In the genomic region with DNA sequence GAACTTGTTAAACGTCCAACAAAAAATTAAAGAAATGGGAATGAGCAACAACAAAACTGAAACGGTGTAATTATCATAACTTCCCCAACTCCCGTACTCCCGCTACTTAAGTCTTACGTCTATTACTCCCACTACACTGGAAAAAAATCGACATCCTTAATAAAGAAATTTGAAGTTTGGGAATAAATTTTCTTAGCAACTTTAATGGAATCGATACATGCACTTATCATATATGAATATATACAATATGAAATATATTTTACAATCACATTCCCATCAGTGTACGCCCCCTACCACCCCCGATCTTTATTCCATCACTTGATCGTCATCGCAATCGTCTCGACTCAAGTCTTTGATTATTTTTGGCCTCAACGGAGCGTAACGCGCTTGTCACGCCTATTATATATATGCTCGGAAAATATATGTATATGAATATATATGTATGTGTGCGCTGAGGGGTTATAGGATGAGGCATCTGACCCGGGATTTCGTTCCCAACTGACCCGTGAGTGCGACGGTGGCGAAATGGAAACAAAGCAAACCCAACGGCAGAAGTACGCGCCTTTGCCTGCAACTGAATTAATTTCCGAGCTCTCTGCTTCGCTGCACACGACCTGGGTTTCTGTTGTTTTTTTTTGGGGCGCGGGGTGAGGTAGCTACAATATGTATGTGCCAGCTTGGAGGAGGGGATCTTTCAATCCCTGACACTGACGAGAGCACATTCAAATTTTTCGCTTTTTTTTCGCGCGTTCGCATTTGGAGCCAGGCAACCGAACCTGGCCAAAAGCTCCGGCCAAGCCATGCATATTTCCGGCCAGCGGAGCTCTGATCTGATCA, we compare ENCODE assay signal across 1 fruit fly cellular context.
TF ChIP-seq lines count a peak whose summit lies in the region.

No protein-coding gene starts in this region.

TF ChIP-seq in whole organism, embryonic, 481 proteins besides CTCF, POLR2A, EP300 and RAD21 (continued from another document and continues in another):
- TF ChIP-seq sqz (GFP tag; optimal IDR thresholded peaks at IDR 0.05; lab: Kevin White, UChicago), result no peak
- peak; percentile 47; the same call in 1 of the 2 replicates for TF ChIP-seq CG6689 (GFP tag; IDR thresholded peaks at IDR 0.05; lab: Robert Waterston, UW)
- no peak for TF ChIP-seq CG31365 (tag; optimal IDR thresholded peaks at IDR 0.05; lab: Kevin White, UChicago)
- TF ChIP-seq CG10267 (tag; optimal IDR thresholded peaks at IDR 0.05; lab: Kevin White, UChicago), result peak; percentile 18
- no peak for TF ChIP-seq Optix (GFP tag; IDR thresholded peaks at IDR 0.05; lab: Robert Waterston, UW)
- no peak for TF ChIP-seq hbn (GFP tag; IDR thresholded peaks at IDR 0.05; lab: Robert Waterston, UW; ENCODE audit: partially characterized antibody)
- peak; percentile 25 for TF ChIP-seq phol (tag; optimal IDR thresholded peaks at IDR 0.05; lab: Kevin White, UChicago)
- TF ChIP-seq CG30020 (tag; optimal IDR thresholded peaks at IDR 0.05; lab: Kevin White, UChicago), result no peak
- TF ChIP-seq chinmo (GFP tag; IDR thresholded peaks at IDR 0.05; lab: Robert Waterston, UW; ENCODE audit: partially characterized antibody), result 0 out of 4 replicates have a peak, but pooled peaks have one; percentile 26
- TF ChIP-seq gem (tag; optimal IDR thresholded peaks at IDR 0.05; lab: Kevin White, UChicago), result peak; percentile 71
- no peak for TF ChIP-seq CG14667 (GFP tag; IDR thresholded peaks at IDR 0.05; lab: Robert Waterston, UW)
- TF ChIP-seq CG17328 (GFP tag; IDR thresholded peaks at IDR 0.05; lab: Robert Waterston, UW), result 0 out of 2 replicates have a peak, but pooled peaks have one; percentile 26
- TF ChIP-seq rib (GFP tag; IDR thresholded peaks at IDR 0.05; lab: Robert Waterston, UW), result no peak
- TF ChIP-seq stwl (tag; optimal IDR thresholded peaks at IDR 0.05; lab: Kevin White, UChicago), result no peak
- TF ChIP-seq CG1647 (GFP tag; optimal IDR thresholded peaks at IDR 0.05; lab: Kevin White, UChicago), result no peak
- no peak for TF ChIP-seq toy (GFP tag; IDR thresholded peaks at IDR 0.05; lab: Robert Waterston, UW)
- TF ChIP-seq Med (GFP tag; lab: Kevin White, UChicago), result no peak
- no peak for TF ChIP-seq zen2 (GFP tag; IDR thresholded peaks at IDR 0.05; lab: Robert Waterston, UW; ENCODE audit: partially characterized antibody)
- no peak for TF ChIP-seq CG15073 (GFP tag; optimal IDR thresholded peaks at IDR 0.05; lab: Kevin White, UChicago)
- no peak for TF ChIP-seq cas (GFP tag; IDR thresholded peaks at IDR 0.05; lab: Robert Waterston, UW)
- peak; percentile 69 for TF ChIP-seq Xrp1 (GFP tag; IDR thresholded peaks at IDR 0.05; lab: Robert Waterston, UW)
- TF ChIP-seq CG16815 (GFP tag; optimal IDR thresholded peaks at IDR 0.05; lab: Kevin White, UChicago), result peak; percentile 7
- peak; percentile 55 for TF ChIP-seq Ssrp (tag; optimal IDR thresholded peaks at IDR 0.05; lab: Kevin White, UChicago)
- no peak for TF ChIP-seq CG10321 (GFP tag; IDR thresholded peaks at IDR 0.05; lab: Robert Waterston, UW)
- TF ChIP-seq Doc2 (GFP tag; IDR thresholded peaks at IDR 0.05; lab: Robert Waterston, UW), result no peak
- no peak for TF ChIP-seq Fer1 (GFP tag; optimal IDR thresholded peaks at IDR 0.05; lab: Kevin White, UChicago)
- no peak for TF ChIP-seq Trl (optimal IDR thresholded peaks at IDR 0.05; lab: Kevin White, UChicago)
- no peak for TF ChIP-seq Trl (GFP tag; optimal IDR thresholded peaks at IDR 0.05; lab: Kevin White, UChicago)
- peak; percentile 37 for TF ChIP-seq Xbp1 (GFP tag; optimal IDR thresholded peaks at IDR 0.05; lab: Kevin White, UChicago)
- no peak for TF ChIP-seq nom (GFP tag; optimal IDR thresholded peaks at IDR 0.05; lab: Kevin White, UChicago)
- peak; percentile 70 for TF ChIP-seq CG17829 (tag; optimal IDR thresholded peaks at IDR 0.05; lab: Kevin White, UChicago)
- TF ChIP-seq crc (GFP tag; optimal IDR thresholded peaks at IDR 0.05; lab: Kevin White, UChicago), result no peak
- TF ChIP-seq ranshi (GFP tag; IDR thresholded peaks at IDR 0.05; lab: Robert Waterston, UW), result no peak
- TF ChIP-seq kay (GFP tag; optimal IDR thresholded peaks at IDR 0.05; lab: Kevin White, UChicago), result no peak
- no peak for TF ChIP-seq TFAM (GFP tag; optimal IDR thresholded peaks at IDR 0.05; lab: Kevin White, UChicago)
- TF ChIP-seq Bteb2 (GFP tag; optimal IDR thresholded peaks at IDR 0.05; lab: Kevin White, UChicago), result no peak
- peak; percentile 56 for TF ChIP-seq az2 (GFP tag; optimal IDR thresholded peaks at IDR 0.05; lab: Kevin White, UChicago)
- peak; percentile 40 for TF ChIP-seq odd (GFP tag; optimal IDR thresholded peaks at IDR 0.05; lab: Kevin White, UChicago)
- peak; percentile 14 for TF ChIP-seq grn (GFP tag; optimal IDR thresholded peaks at IDR 0.05; lab: Kevin White, UChicago)
- TF ChIP-seq CG18599 (GFP tag; optimal IDR thresholded peaks at IDR 0.05; lab: Kevin White, UChicago), result no peak
- TF ChIP-seq CG12659 (GFP tag; optimal IDR thresholded peaks at IDR 0.05; lab: Kevin White, UChicago), result peak; percentile 15
- no peak for TF ChIP-seq corto (GFP tag; optimal IDR thresholded peaks at IDR 0.05; lab: Kevin White, UChicago)
- peak; percentile 28 for TF ChIP-seq org-1 (GFP tag; optimal IDR thresholded peaks at IDR 0.05; lab: Kevin White, UChicago)
- no peak for TF ChIP-seq bbx (GFP tag; IDR thresholded peaks at IDR 0.05; lab: Robert Waterston, UW; ENCODE audit: partially characterized antibody)
- no peak for TF ChIP-seq unc-4 (GFP tag; IDR thresholded peaks at IDR 0.05; lab: Robert Waterston, UW; ENCODE audit: partially characterized antibody)
- TF ChIP-seq ERR (GFP tag; optimal IDR thresholded peaks at IDR 0.05; lab: Kevin White, UChicago), result no peak
- TF ChIP-seq CG33557 (GFP tag; optimal IDR thresholded peaks at IDR 0.05; lab: Kevin White, UChicago), result peak; percentile 50
- no peak for TF ChIP-seq gfzf (GFP tag; optimal IDR thresholded peaks at IDR 0.05; lab: Kevin White, UChicago)
- TF ChIP-seq CG17912 (GFP tag; optimal IDR thresholded peaks at IDR 0.05; lab: Kevin White, UChicago), result no peak
- TF ChIP-seq CG3726 (GFP tag; IDR thresholded peaks at IDR 0.05; lab: Robert Waterston, UW), result no peak
- peak; percentile 27 for TF ChIP-seq Blimp-1 (GFP tag; optimal IDR thresholded peaks at IDR 0.05; lab: Kevin White, UChicago)
- TF ChIP-seq Sox100B (GFP tag; optimal IDR thresholded peaks at IDR 0.05; lab: Kevin White, UChicago), result peak; percentile 25
- TF ChIP-seq onecut (GFP tag; IDR thresholded peaks at IDR 0.05; lab: Robert Waterston, UW), result 0 out of 2 replicates have a peak, but pooled peaks have one; percentile 4
- TF ChIP-seq dati (GFP tag; IDR thresholded peaks at IDR 0.05; lab: Robert Waterston, UW), result no peak
- peak; percentile 5 for TF ChIP-seq CG30403 (GFP tag; optimal IDR thresholded peaks at IDR 0.05; lab: Kevin White, UChicago)
- no peak for TF ChIP-seq Dll (GFP tag; IDR thresholded peaks at IDR 0.05; lab: Robert Waterston, UW; ENCODE audit: partially characterized antibody)
- no peak for TF ChIP-seq slbo (GFP tag; IDR thresholded peaks at IDR 0.05; lab: Robert Waterston, UW)
- 0 out of 2 replicates have a peak, but pooled peaks have one; percentile 35 for TF ChIP-seq dimm (GFP tag; IDR thresholded peaks at IDR 0.05; lab: Robert Waterston, UW)
- TF ChIP-seq CG32532 (GFP tag; IDR thresholded peaks at IDR 0.05; lab: Robert Waterston, UW), result no peak; the same call in 1 of the 2 replicates
- no peak for TF ChIP-seq bcd (GFP tag; optimal IDR thresholded peaks at IDR 0.05; lab: Kevin White, UChicago)
- TF ChIP-seq gro (GFP tag; optimal IDR thresholded peaks at IDR 0.05; lab: Kevin White, UChicago), result no peak
- TF ChIP-seq run (tag; optimal IDR thresholded peaks at IDR 0.05; lab: Kevin White, UChicago), result no peak
- no peak for TF ChIP-seq mirr (GFP tag; optimal IDR thresholded peaks at IDR 0.05; lab: Kevin White, UChicago)
- 0 out of 2 replicates have a peak, but pooled peaks have one; percentile 20 for TF ChIP-seq Ptx1 (GFP tag; IDR thresholded peaks at IDR 0.05; lab: Robert Waterston, UW)
- no peak for TF ChIP-seq CG5180 (GFP tag; optimal IDR thresholded peaks at IDR 0.05; lab: Kevin White, UChicago)
- no peak for TF ChIP-seq CG12236 (GFP tag; optimal IDR thresholded peaks at IDR 0.05; lab: Kevin White, UChicago)
- no peak for TF ChIP-seq Ravus (GFP tag; IDR thresholded peaks at IDR 0.05; lab: Robert Waterston, UW)
- TF ChIP-seq CG17359 (tag; optimal IDR thresholded peaks at IDR 0.05; lab: Kevin White, UChicago), result no peak
- no peak for TF ChIP-seq pum (GFP tag; optimal IDR thresholded peaks at IDR 0.05; lab: Kevin White, UChicago)
- TF ChIP-seq bigmax (GFP tag; optimal IDR thresholded peaks at IDR 0.05; lab: Kevin White, UChicago), result no peak
- TF ChIP-seq CG31441 (GFP tag; IDR thresholded peaks at IDR 0.05; lab: Robert Waterston, UW), result peak; percentile 63
- peak; percentile 77 for TF ChIP-seq pros (GFP tag; optimal IDR thresholded peaks at IDR 0.05; lab: Kevin White, UChicago)
- TF ChIP-seq CG34376 (GFP tag; optimal IDR thresholded peaks at IDR 0.05; lab: Kevin White, UChicago), result no peak
- no peak for TF ChIP-seq CG12104 (GFP tag; optimal IDR thresholded peaks at IDR 0.05; lab: Kevin White, UChicago)
- TF ChIP-seq Hsf (GFP tag; optimal IDR thresholded peaks at IDR 0.05; lab: Kevin White, UChicago), result peak; percentile 20
- peak in 1 of 2 experiments; percentile 67 for TF ChIP-seq eve (GFP tag; optimal IDR thresholded peaks at IDR 0.05; lab: Kevin White, UChicago)
- no peak for TF ChIP-seq MBD-R2 (GFP tag; IDR thresholded peaks at IDR 0.05; lab: Robert Waterston, UW)
- TF ChIP-seq ham (GFP tag; IDR thresholded peaks at IDR 0.05; lab: Robert Waterston, UW), result no peak
- no peak for TF ChIP-seq pita (GFP tag; optimal IDR thresholded peaks at IDR 0.05; lab: Kevin White, UChicago)
- no peak for TF ChIP-seq slp2 (GFP tag; optimal IDR thresholded peaks at IDR 0.05; lab: Kevin White, UChicago)
- TF ChIP-seq lov (optimal IDR thresholded peaks at IDR 0.05; lab: Kevin White, UChicago), result no peak
- 0 out of 3 replicates have a peak, but pooled peaks have one; percentile 25 for TF ChIP-seq lov (GFP tag; IDR thresholded peaks at IDR 0.05; lab: Robert Waterston, UW)
- no peak for TF ChIP-seq GATAe (GFP tag; conservative IDR thresholded peaks at IDR 0.05; lab: Robert Waterston, UW)
- no peak for TF ChIP-seq tgo (GFP tag; IDR thresholded peaks at IDR 0.05; lab: Robert Waterston, UW)
- peak; percentile 49; the same call in 1 of the 2 replicates for TF ChIP-seq Awh (GFP tag; IDR thresholded peaks at IDR 0.05; lab: Robert Waterston, UW)
- TF ChIP-seq CG18262 (tag; optimal IDR thresholded peaks at IDR 0.05; lab: Kevin White, UChicago), result peak; percentile 75
- TF ChIP-seq CG15696 (tag; optimal IDR thresholded peaks at IDR 0.05; lab: Kevin White, UChicago), result no peak
- no peak for TF ChIP-seq CG17186 (GFP tag; optimal IDR thresholded peaks at IDR 0.05; lab: Kevin White, UChicago)
- TF ChIP-seq Scr (GFP tag; IDR thresholded peaks at IDR 0.05; lab: Robert Waterston, UW; ENCODE audit: partially characterized antibody), result no peak
- TF ChIP-seq Hr78 (GFP tag; optimal IDR thresholded peaks at IDR 0.05; lab: Kevin White, UChicago), result peak in 1 of 2 experiments; percentile 86
- peak; percentile 45 for TF ChIP-seq CG7839 (tag; optimal IDR thresholded peaks at IDR 0.05; lab: Kevin White, UChicago)
- TF ChIP-seq CG6854 (GFP tag; optimal IDR thresholded peaks at IDR 0.05; lab: Kevin White, UChicago), result no peak
- TF ChIP-seq CG3995 (GFP tag; optimal IDR thresholded peaks at IDR 0.05; lab: Kevin White, UChicago), result no peak
- no peak for TF ChIP-seq peb (GFP tag; IDR thresholded peaks at IDR 0.05; lab: Robert Waterston, UW)
- no peak for TF ChIP-seq CG11085 (GFP tag; IDR thresholded peaks at IDR 0.05; lab: Robert Waterston, UW)
- TF ChIP-seq CG5245 (GFP tag; optimal IDR thresholded peaks at IDR 0.05; lab: Kevin White, UChicago), result no peak
- no peak for TF ChIP-seq CG8359 (GFP tag; optimal IDR thresholded peaks at IDR 0.05; lab: Kevin White, UChicago; ENCODE audit: borderline replicate concordance)
- no peak for TF ChIP-seq Meics (GFP tag; optimal IDR thresholded peaks at IDR 0.05; lab: Kevin White, UChicago)
- TF ChIP-seq CG7357 (GFP tag; IDR thresholded peaks at IDR 0.05; lab: Robert Waterston, UW), result 0 out of 3 replicates have a peak, but pooled peaks have one; percentile 8
- TF ChIP-seq Nf-YA (GFP tag; IDR thresholded peaks at IDR 0.05; lab: Robert Waterston, UW), result no peak
- TF ChIP-seq CG2875 (GFP tag; optimal IDR thresholded peaks at IDR 0.05; lab: Kevin White, UChicago), result peak; percentile 60
- TF ChIP-seq ttk (GFP tag; IDR thresholded peaks at IDR 0.05; lab: Robert Waterston, UW), result peak; percentile 28; the same call in 1 of the 2 replicates
- TF ChIP-seq NC2α (GFP tag; optimal IDR thresholded peaks at IDR 0.05; lab: Kevin White, UChicago), result no peak
- no peak for TF ChIP-seq CG11247 (GFP tag; IDR thresholded peaks at IDR 0.05; lab: Robert Waterston, UW)
- TF ChIP-seq fu2 (GFP tag; optimal IDR thresholded peaks at IDR 0.05; lab: Kevin White, UChicago), result no peak
- TF ChIP-seq grau (tag; optimal IDR thresholded peaks at IDR 0.05; lab: Kevin White, UChicago), result peak; percentile 58
- TF ChIP-seq Sry-β (GFP tag; optimal IDR thresholded peaks at IDR 0.05; lab: Kevin White, UChicago), result no peak
- TF ChIP-seq CG2712 (tag; optimal IDR thresholded peaks at IDR 0.05; lab: Kevin White, UChicago), result peak; percentile 66
- TF ChIP-seq CG10654 (GFP tag; optimal IDR thresholded peaks at IDR 0.05; lab: Kevin White, UChicago), result no peak
- no peak for TF ChIP-seq Bgb (GFP tag; IDR thresholded peaks at IDR 0.05; lab: Robert Waterston, UW; ENCODE audit: partially characterized antibody)
- no peak for TF ChIP-seq CG13894 (tag; optimal IDR thresholded peaks at IDR 0.05; lab: Kevin White, UChicago)
- TF ChIP-seq ash1 (GFP tag; optimal IDR thresholded peaks at IDR 0.05; lab: Kevin White, UChicago), result no peak
- no peak for TF ChIP-seq vfl (GFP tag; optimal IDR thresholded peaks at IDR 0.05; lab: Kevin White, UChicago)
- no peak for TF ChIP-seq pan (optimal IDR thresholded peaks at IDR 0.05; lab: Kevin White, UChicago)
- TF ChIP-seq pan (GFP tag; optimal IDR thresholded peaks at IDR 0.05 in 1 of 2, IDR thresholded peaks at IDR 0.05 in 1 of 2), result no peak
- TF ChIP-seq CG13775 (GFP tag; optimal IDR thresholded peaks at IDR 0.05; lab: Kevin White, UChicago), result peak; percentile 15
- peak; percentile 19; the same call in 1 of the 2 replicates for TF ChIP-seq sisA (GFP tag; IDR thresholded peaks at IDR 0.05; lab: Robert Waterston, UW)
- no peak for TF ChIP-seq psq (GFP tag; optimal IDR thresholded peaks at IDR 0.05; lab: Kevin White, UChicago)
- no peak for TF ChIP-seq insv (GFP tag; optimal IDR thresholded peaks at IDR 0.05; lab: Kevin White, UChicago)
- TF ChIP-seq Chrac-16 (GFP tag; optimal IDR thresholded peaks at IDR 0.05; lab: Kevin White, UChicago), result peak; percentile 33
- no peak for TF ChIP-seq esg (GFP tag; conservative IDR thresholded peaks at IDR 0.05; lab: Robert Waterston, UW)
- no peak for TF ChIP-seq CG7987 (GFP tag; optimal IDR thresholded peaks at IDR 0.05; lab: Kevin White, UChicago)
- TF ChIP-seq kah (GFP tag; optimal IDR thresholded peaks at IDR 0.05; lab: Kevin White, UChicago), result no peak
